Worm (Caenorhabditis elegans): ENCODE results near the gene R151.2.

Gene R151.2

ce11 chrIII:7253669-7254068 lies 43.9 kb downstream of the R151.2 start:
- TF ChIP-seq ces-1 (GFP tag; optimal IDR thresholded peaks at IDR 0.05), result peak; percentile 80
- no peak for TF ChIP-seq attf-4 (tag; optimal IDR thresholded peaks at IDR 0.05)
- no peak for TF ChIP-seq duxl-1 (tag; optimal IDR thresholded peaks at IDR 0.05; ENCODE audit: poor library complexity)
- no peak for TF ChIP-seq ZK546.5 (tag; optimal IDR thresholded peaks at IDR 0.05)
- no peak for TF ChIP-seq ctbp-1 (GFP tag; IDR thresholded peaks at IDR 0.05)
- peak; percentile 91 for TF ChIP-seq fkh-10 (GFP tag; optimal IDR thresholded peaks at IDR 0.05)
- TF ChIP-seq Y105C5A.15 (GFP tag; IDR thresholded peaks at IDR 0.05), result no peak

ce11 chrIII:7258931-7259330 lies 49.2 kb downstream of the R151.2 start, which contains the start of gene B0361.4:
Gene B0361.4, plus strand, starts transcription at chrIII:7258991.
- peak; percentile 10 for TF ChIP-seq ces-1 (GFP tag; optimal IDR thresholded peaks at IDR 0.05)
- TF ChIP-seq ceh-28 (tag; optimal IDR thresholded peaks at IDR 0.05), result no peak
- TF ChIP-seq egl-43 (GFP tag; IDR thresholded peaks at IDR 0.05), result no peak
- no peak for TF ChIP-seq zag-1 (tag; optimal IDR thresholded peaks at IDR 0.05)
- no peak for TF ChIP-seq unc-130 (GFP tag; optimal IDR thresholded peaks at IDR 0.05)
- TF ChIP-seq ceh-20 (GFP tag; IDR thresholded peaks at IDR 0.05), result no peak
- TF ChIP-seq nhr-111 (GFP tag; optimal IDR thresholded peaks at IDR 0.05), result no peak
- TF ChIP-seq fkh-10 (GFP tag; optimal IDR thresholded peaks at IDR 0.05), result peak; percentile 71
- TF ChIP-seq vab-7 (GFP tag; IDR thresholded peaks at IDR 0.05), result no peak
- TF ChIP-seq ceh-62 (tag; optimal IDR thresholded peaks at IDR 0.05), result no peak

ce11 chrIII:7262592-7262991 lies 52.8 kb downstream of the R151.2 start:
- TF ChIP-seq ces-1 (GFP tag; optimal IDR thresholded peaks at IDR 0.05) (peak; percentile 31), saeg-2 (GFP tag; IDR thresholded peaks at IDR 0.05) (no peak)

- peak in 1 of 2 experiments; percentile 92 for TF ChIP-seq unc-62 (GFP tag; optimal IDR thresholded peaks at IDR 0.05 in 1 of 2)
- TF ChIP-seq unc-62 (tag; optimal IDR thresholded peaks at IDR 0.05), result no peak
- TF ChIP-seq nhr-28 (tag; optimal IDR thresholded peaks at IDR 0.05), result no peak
These were observed 53.3 kb downstream of the R151.2 start for ce11 chrIII:7263028-7263427.
